In the genomic region with DNA sequence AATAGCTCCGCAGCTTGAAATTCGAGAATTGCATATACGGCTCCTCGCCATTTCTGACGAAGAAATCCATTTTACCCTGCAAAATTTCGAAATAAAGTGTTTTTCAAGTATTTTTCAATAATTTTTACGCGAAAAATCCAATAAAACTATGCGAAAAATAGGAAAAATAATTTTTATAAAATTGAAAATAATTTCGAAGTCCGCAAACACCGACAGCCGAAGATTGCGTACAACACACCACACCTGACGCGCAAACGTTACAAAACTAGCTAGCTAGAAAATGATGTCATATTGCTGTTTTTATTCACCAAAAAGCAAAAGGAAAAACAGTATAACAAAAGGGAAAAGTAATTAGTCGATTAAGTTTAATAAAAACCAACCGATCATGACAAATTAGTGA, we compare ENCODE assay signal across 8 worm cellular contexts.
TF ChIP-seq lines count a peak whose summit lies in the region.

A gene (minus strand): TSS at position 84 of the 400 bp plus-strand sequence.

TF ChIP-seq in whole organism, L1 larva, 84 proteins besides CTCF, POLR2A, EP300 and RAD21 (continues in another document):
- TF ChIP-seq tbx-2 (tag; optimal IDR thresholded peaks at IDR 0.05; lab: Kevin White, UChicago) (peak; percentile 16), irx-1 (tag; optimal IDR thresholded peaks at IDR 0.05; lab: Kevin White, UChicago) (no peak), snu-23 (GFP tag; optimal IDR thresholded peaks at IDR 0.05; lab: Kevin White, UChicago) (peak; percentile 35), skn-1 (tag; optimal IDR thresholded peaks at IDR 0.05; lab: Kevin White, UChicago) (no peak), lsy-2 (tag; optimal IDR thresholded peaks at IDR 0.05; lab: Kevin White, UChicago) (peak; percentile 63 to 69), nhr-20 (tag; optimal IDR thresholded peaks at IDR 0.05; lab: Kevin White, UChicago) (peak; percentile 26), dpl-1 (GFP tag; optimal IDR thresholded peaks at IDR 0.05; lab: Kevin White, UChicago) (peak; percentile 16 to 67 (median 48)), C34B4.2 (tag; optimal IDR thresholded peaks at IDR 0.05; lab: Kevin White, UChicago) (no peak), sup-37 (GFP tag; optimal IDR thresholded peaks at IDR 0.05; lab: Kevin White, UChicago) (no peak), C04F5.9 (tag; optimal IDR thresholded peaks at IDR 0.05; lab: Kevin White, UChicago) (no peak), nhr-90 (tag; optimal IDR thresholded peaks at IDR 0.05; lab: Kevin White, UChicago; ENCODE audit: poor library complexity) (no peak)

TF ChIP-seq in whole organism, L2 larva, 48 proteins besides CTCF, POLR2A, EP300 and RAD21 (continues in another document):
- TF ChIP-seq mbf-1 (tag; optimal IDR thresholded peaks at IDR 0.05; lab: Kevin White, UChicago) = no peak
- no peak for TF ChIP-seq ztf-1 (GFP tag; conservative IDR thresholded peaks at IDR 0.05; lab: Robert Waterston, UW)
- no peak for TF ChIP-seq nhr-25 (tag; optimal IDR thresholded peaks at IDR 0.05; lab: Kevin White, UChicago)
- no peak for TF ChIP-seq F13H6.1 (tag; optimal IDR thresholded peaks at IDR 0.05; lab: Kevin White, UChicago)
- TF ChIP-seq C34F6.9 (tag; optimal IDR thresholded peaks at IDR 0.05; lab: Kevin White, UChicago) = peak; percentile 46
- TF ChIP-seq R02D3.7 (tag; optimal IDR thresholded peaks at IDR 0.05; lab: Kevin White, UChicago) = no peak
- TF ChIP-seq elt-3 (tag; optimal IDR thresholded peaks at IDR 0.05; lab: Kevin White, UChicago) = no peak
- TF ChIP-seq unc-55 (GFP tag; optimal IDR thresholded peaks at IDR 0.05; lab: Kevin White, UChicago) = peak; percentile 44
- no peak for TF ChIP-seq egl-27 (tag; optimal IDR thresholded peaks at IDR 0.05; lab: Kevin White, UChicago)
- no peak for TF ChIP-seq lin-11 (tag; optimal IDR thresholded peaks at IDR 0.05; lab: Kevin White, UChicago)
- TF ChIP-seq nhr-11 (tag; optimal IDR thresholded peaks at IDR 0.05; lab: Kevin White, UChicago) = no peak

TF ChIP-seq in whole organism, L3 larva, 47 proteins besides CTCF, POLR2A, EP300 and RAD21:
- TF ChIP-seq sea-2 (GFP tag; optimal IDR thresholded peaks at IDR 0.05; lab: Kevin White, UChicago) = no peak
- peak; percentile 28 for TF ChIP-seq pha-4 (tag; optimal IDR thresholded peaks at IDR 0.05; lab: Kevin White, UChicago)
- TF ChIP-seq egl-5 (tag; optimal IDR thresholded peaks at IDR 0.05; lab: Kevin White, UChicago) = no peak
- no peak for TF ChIP-seq daf-12 (tag; optimal IDR thresholded peaks at IDR 0.05; lab: Kevin White, UChicago)
- peak; percentile 2 for TF ChIP-seq lin-15B (tag; optimal IDR thresholded peaks at IDR 0.05; lab: Kevin White, UChicago)
- no peak for TF ChIP-seq elt-1 (tag; optimal IDR thresholded peaks at IDR 0.05; lab: Kevin White, UChicago)
- no peak for TF ChIP-seq skn-1 (tag; optimal IDR thresholded peaks at IDR 0.05; lab: Kevin White, UChicago)
- TF ChIP-seq elt-3 (tag; optimal IDR thresholded peaks at IDR 0.05; lab: Kevin White, UChicago) = no peak
- TF ChIP-seq nhr-12 (tag; optimal IDR thresholded peaks at IDR 0.05; lab: Kevin White, UChicago) = no peak
- no peak for TF ChIP-seq nhr-25 (tag; optimal IDR thresholded peaks at IDR 0.05; lab: Kevin White, UChicago)
- TF ChIP-seq elt-2 (tag; optimal IDR thresholded peaks at IDR 0.05; lab: Kevin White, UChicago) = no peak
- TF ChIP-seq lsy-12 (tag; optimal IDR thresholded peaks at IDR 0.05; lab: Kevin White, UChicago) = no peak

TF ChIP-seq in whole organism, L4 larva, 104 proteins besides CTCF, POLR2A, EP300 and RAD21 (continues in another document):
- TF ChIP-seq daf-16 (GFP tag; optimal IDR thresholded peaks at IDR 0.05; lab: Kevin White, UChicago) (no peak), daf-16 (tag; optimal IDR thresholded peaks at IDR 0.05; lab: Kevin White, UChicago) (peak; percentile 15), tra-1 (GFP tag; IDR thresholded peaks at IDR 0.05; lab: Robert Waterston, UW) (no peak), lin-13 (GFP tag; optimal IDR thresholded peaks at IDR 0.05; lab: Kevin White, UChicago) (no peak), lin-15B (tag; optimal IDR thresholded peaks at IDR 0.05; lab: Kevin White, UChicago) (no peak), D1046.2 (GFP tag; IDR thresholded peaks at IDR 0.05; lab: Robert Waterston, UW) (no peak), rbr-2 (tag; optimal IDR thresholded peaks at IDR 0.05; lab: Kevin White, UChicago) (no peak), attf-4 (tag; optimal IDR thresholded peaks at IDR 0.05; lab: Kevin White, UChicago) (no peak), Y75B8A.6 (GFP tag; IDR thresholded peaks at IDR 0.05; lab: Robert Waterston, UW) (no peak), lin-39 (tag; optimal IDR thresholded peaks at IDR 0.05; lab: Kevin White, UChicago) (no peak), lin-38 (GFP tag; IDR thresholded peaks at IDR 0.05; lab: Robert Waterston, UW) (peak; percentile 38), ZK546.5 (tag; optimal IDR thresholded peaks at IDR 0.05; lab: Kevin White, UChicago) (no peak)

TF ChIP-seq in whole organism, early embryonic, 17 proteins besides CTCF, POLR2A, EP300 and RAD21:
- TF ChIP-seq tbx-11 (GFP tag; IDR thresholded peaks at IDR 0.05; lab: Robert Waterston, UW) = no peak
- no peak for TF ChIP-seq scrt-1 (GFP tag; IDR thresholded peaks at IDR 0.05; lab: Robert Waterston, UW)
- no peak for TF ChIP-seq aly-1 (tag; optimal IDR thresholded peaks at IDR 0.05; lab: Kevin White, UChicago)
- TF ChIP-seq ceh-13 (GFP tag; optimal IDR thresholded peaks at IDR 0.05; lab: Kevin White, UChicago) = no peak
- no peak for TF ChIP-seq hmbx-1 (tag; optimal IDR thresholded peaks at IDR 0.05; lab: Kevin White, UChicago)
- TF ChIP-seq B0310.2 (tag; optimal IDR thresholded peaks at IDR 0.05; lab: Kevin White, UChicago) = no peak
- TF ChIP-seq F13C5.2 (tag; optimal IDR thresholded peaks at IDR 0.05; lab: Kevin White, UChicago) = peak; percentile 44

TF ChIP-seq in whole organism, late embryonic, 69 proteins besides CTCF, POLR2A, EP300 and RAD21:
- TF ChIP-seq dmd-4 (tag; optimal IDR thresholded peaks at IDR 0.05; lab: Kevin White, UChicago; ENCODE audit: borderline replicate concordance) (no peak), pag-3 (tag; optimal IDR thresholded peaks at IDR 0.05; lab: Kevin White, UChicago; ENCODE audit: borderline replicate concordance) (no peak), nfya-1 (tag; optimal IDR thresholded peaks at IDR 0.05; lab: Kevin White, UChicago) (peak; percentile 11)

TF ChIP-seq in whole organism, mixed stage, embryonic, 35 proteins besides CTCF, POLR2A, EP300 and RAD21:
- TF ChIP-seq unc-62 (GFP tag; optimal IDR thresholded peaks at IDR 0.05; lab: Kevin White, UChicago) (no peak), mep-1 (tag; optimal IDR thresholded peaks at IDR 0.05; lab: Kevin White, UChicago) (peak; percentile 36), ces-1 (GFP tag; optimal IDR thresholded peaks at IDR 0.05; lab: Kevin White, UChicago) (peak; percentile 44)

TF ChIP-seq in whole organism, young adult, 124 proteins besides CTCF, POLR2A, EP300 and RAD21:
- TF ChIP-seq Y53G8AR.9 (GFP tag; conservative IDR thresholded peaks at IDR 0.05; lab: Robert Waterston, UW) (no peak), ceh-40 (GFP tag; IDR thresholded peaks at IDR 0.05; lab: Robert Waterston, UW) (no peak), snpc-4 (GFP tag; optimal IDR thresholded peaks at IDR 0.05; lab: Kevin White, UChicago) (no peak), snpc-4 (tag; optimal IDR thresholded peaks at IDR 0.05; lab: Kevin White, UChicago) (peak in 1 of 4 experiments; percentile 8), madf-8 (GFP tag; conservative IDR thresholded peaks at IDR 0.05; lab: Robert Waterston, UW) (peak; percentile 18; the same call in 1 of the 2 replicates), madf-6 (GFP tag; IDR thresholded peaks at IDR 0.05; lab: Robert Waterston, UW) (peak; percentile 57; the same call in 1 of the 2 replicates), lsl-1 (GFP tag; optimal IDR thresholded peaks at IDR 0.05; lab: Kevin White, UChicago) (peak; percentile 36)
